Worm (Caenorhabditis elegans) whole organism, L3 larva: ENCODE measurements around the gene ZK1240.2.
A peak's percentile ranks its signal among the peaks of the same experiment; 100 is the strongest.

Source experiments
- R02D3.7 ChIP-seq: fragments of 150-350 bp; optimal IDR thresholded peaks from 2 replicates; lab custom pipeline; 2014; ENCODE audit warnings: missing biosample characterization, missing genetic modification characterization
- ZK546.5 ChIP-seq: sonication (generic microtip); optimal IDR thresholded peaks from 2 replicates; lab custom pipeline; 2017; ENCODE audit warnings: missing biosample characterization, missing genetic modification characterization
- aly-2 ChIP-seq: fragments of 150-350 bp; optimal IDR thresholded peaks from 2 replicates; lab custom pipeline; 2014; ENCODE audit warnings: missing biosample characterization, missing genetic modification characterization
- ama-1 ChIP-seq: fragments of 150-350 bp; optimal IDR thresholded peaks from 2 replicates; lab custom pipeline; 2018
- ceh-16 ChIP-seq: sonication (generic microtip); optimal IDR thresholded peaks from 2 replicates; lab custom pipeline; 2017; ENCODE audit warnings: missing biosample characterization, missing genetic modification characterization
- ceh-82 ChIP-seq: fragments of 150-350 bp; optimal IDR thresholded peaks from 2 replicates; lab custom pipeline; 2014; ENCODE audit warnings: missing biosample characterization, missing genetic modification characterization
- egl-5 ChIP-seq: fragments of 150-350 bp; optimal IDR thresholded peaks from 2 replicates; lab custom pipeline; 2017; ENCODE audit warnings: missing biosample characterization, missing genetic modification reagents, missing genetic modification characterization, inconsistent platforms
- elt-1 ChIP-seq: fragments of 150-350 bp; optimal IDR thresholded peaks from 2 replicates; lab custom pipeline; 2014; ENCODE audit warnings: missing biosample characterization, missing genetic modification characterization
- elt-2 ChIP-seq: sonication (generic microtip); optimal IDR thresholded peaks from 2 replicates; lab custom pipeline; 2016; ENCODE audit warnings: missing genetic modification reagents, mild to moderate bottlenecking, missing genetic modification characterization, missing compliant biosample characterization
- eor-1 ChIP-seq, 2 experiments: fragments of 150-350 bp; optimal IDR thresholded peaks; 2 replicates each; lab custom pipeline; 2014 to 2018; ENCODE audit warnings: missing biosample characterization in 2 of 2, missing genetic modification characterization in 2 of 2
- fkh-2 ChIP-seq: fragments of 150-350 bp; optimal IDR thresholded peaks from 2 replicates; lab custom pipeline; 2014; ENCODE audit warnings: missing biosample characterization, missing genetic modification reagents, missing genetic modification characterization
- hmg-11 ChIP-seq: sonication (generic microtip); optimal IDR thresholded peaks from 2 replicates; lab custom pipeline; 2016; ENCODE audit warnings: missing genetic modification characterization, missing compliant biosample characterization
- jun-1 ChIP-seq: fragments of 150-350 bp; optimal IDR thresholded peaks from 2 replicates; lab custom pipeline; 2014; ENCODE audit warnings: missing biosample characterization, missing genetic modification reagents, missing genetic modification characterization
- lin-15B ChIP-seq: fragments of 150-350 bp; optimal IDR thresholded peaks from 2 replicates; lab custom pipeline; 2014; ENCODE audit warnings: missing biosample characterization, missing genetic modification characterization
- lin-39 ChIP-seq: fragments of 150-350 bp; optimal IDR thresholded peaks from 2 replicates; lab custom pipeline; 2018; ENCODE audit warnings: missing biosample characterization, missing genetic modification reagents, missing genetic modification characterization
- lsy-12 ChIP-seq: sonication (generic microtip); optimal IDR thresholded peaks from 2 replicates; lab custom pipeline; 2016; ENCODE audit warnings: mild to moderate bottlenecking, missing genetic modification characterization, missing compliant biosample characterization
- nfya-1 ChIP-seq: sonication (generic microtip); optimal IDR thresholded peaks from 2 replicates; lab custom pipeline; 2017; ENCODE audit warnings: missing genetic modification characterization, mild to moderate bottlenecking, missing compliant biosample characterization, antibody characterized with exemption, moderate library complexity; ENCODE audit not compliant: insufficient read depth
- nhr-11 ChIP-seq: fragments of 150-350 bp; optimal IDR thresholded peaks from 2 replicates; lab custom pipeline; 2014; ENCODE audit warnings: missing biosample characterization, missing genetic modification characterization
- nhr-12 ChIP-seq: fragments of 150-350 bp; optimal IDR thresholded peaks from 2 replicates; lab custom pipeline; 2014; ENCODE audit warnings: missing biosample characterization, missing genetic modification characterization
- nhr-23 ChIP-seq: fragments of 150-350 bp; optimal IDR thresholded peaks from 2 replicates; lab custom pipeline; 2014; ENCODE audit warnings: missing biosample characterization, missing genetic modification reagents, missing genetic modification characterization
- nhr-237 ChIP-seq: fragments of 150-350 bp; optimal IDR thresholded peaks from 2 replicates; lab custom pipeline; 2014; ENCODE audit warnings: missing biosample characterization, missing genetic modification characterization
- nhr-67 ChIP-seq: fragments of 150-350 bp; optimal IDR thresholded peaks from 2 replicates; lab custom pipeline; 2014; ENCODE audit warnings: missing biosample characterization, missing genetic modification characterization
- nhr-76 ChIP-seq: fragments of 150-350 bp; sonication (generic microtip); optimal IDR thresholded peaks from 5 replicates; lab custom pipeline; 2014; ENCODE audit warnings: missing biosample characterization, missing genetic modification characterization
- nhr-77 ChIP-seq: fragments of 150-350 bp; optimal IDR thresholded peaks from 2 replicates; lab custom pipeline; 2014; ENCODE audit warnings: missing biosample characterization, missing genetic modification characterization
- pha-4 ChIP-seq: fragments of 150-350 bp; optimal IDR thresholded peaks from 2 replicates; lab custom pipeline; 2014; ENCODE audit warnings: missing biosample characterization, missing genetic modification reagents, missing genetic modification characterization
- pqm-1 ChIP-seq: fragments of 150-350 bp; optimal IDR thresholded peaks from 2 replicates; lab custom pipeline; 2017; ENCODE audit warnings: missing biosample characterization, missing genetic modification characterization, inconsistent platforms
- snpc-4 ChIP-seq: fragments of 150-350 bp; optimal IDR thresholded peaks from 2 replicates; lab custom pipeline; 2014; ENCODE audit warnings: missing biosample characterization, missing genetic modification characterization
- unc-39 ChIP-seq: sonication (generic microtip); optimal IDR thresholded peaks from 4 replicates; lab custom pipeline; 2017; ENCODE audit warnings: missing biosample characterization, missing genetic modification characterization
- unc-62 ChIP-seq: fragments of 150-350 bp; sonication (generic microtip); optimal IDR thresholded peaks from 4 replicates; lab custom pipeline; 2014; ENCODE audit warnings: missing biosample characterization, missing genetic modification reagents, missing genetic modification characterization
- zag-1 ChIP-seq: fragments of 150-350 bp; optimal IDR thresholded peaks from 2 replicates; lab custom pipeline; 2014; ENCODE audit warnings: missing biosample characterization, missing genetic modification characterization

Gene ZK1240.2

DNA sequence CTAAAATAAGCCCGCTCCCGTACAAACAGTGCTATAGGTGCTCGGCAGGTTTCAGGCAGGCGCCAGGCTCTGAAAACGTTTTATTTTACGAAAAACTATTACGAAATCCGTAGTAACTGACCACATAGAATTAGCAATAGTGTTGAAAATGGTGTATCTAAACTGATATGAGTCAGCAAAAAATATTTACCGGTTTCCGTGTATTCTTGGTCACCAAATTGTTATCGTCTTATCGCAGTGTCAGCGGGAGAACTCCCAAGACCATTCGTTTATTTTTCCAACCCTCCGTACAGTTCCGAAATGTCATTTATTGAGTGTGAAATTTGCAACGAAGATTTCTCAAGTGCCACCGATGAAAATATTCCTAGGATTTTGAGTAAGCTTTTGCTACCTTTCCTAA, 9.0 kb downstream of the ZK1240.2 start, which contains the start of gene F43C11.8:
TSS of gene F43C11.8 (plus strand) at position 301 of the 400 bp plus-strand sequence.
- no peak for TF ChIP-seq unc-39 (tag; lab: Kevin White, UChicago)
- no peak for TF ChIP-seq nhr-76 (tag; lab: Kevin White, UChicago)
- TF ChIP-seq eor-1 (tag; optimal IDR thresholded peaks at IDR 0.05; lab: Kevin White, UChicago): no peak
- no peak for TF ChIP-seq elt-1 (tag; lab: Kevin White, UChicago)
- TF ChIP-seq unc-62 (GFP tag; lab: Kevin White, UChicago): no peak
- no peak for TF ChIP-seq nhr-12 (tag; lab: Kevin White, UChicago)

DNA sequence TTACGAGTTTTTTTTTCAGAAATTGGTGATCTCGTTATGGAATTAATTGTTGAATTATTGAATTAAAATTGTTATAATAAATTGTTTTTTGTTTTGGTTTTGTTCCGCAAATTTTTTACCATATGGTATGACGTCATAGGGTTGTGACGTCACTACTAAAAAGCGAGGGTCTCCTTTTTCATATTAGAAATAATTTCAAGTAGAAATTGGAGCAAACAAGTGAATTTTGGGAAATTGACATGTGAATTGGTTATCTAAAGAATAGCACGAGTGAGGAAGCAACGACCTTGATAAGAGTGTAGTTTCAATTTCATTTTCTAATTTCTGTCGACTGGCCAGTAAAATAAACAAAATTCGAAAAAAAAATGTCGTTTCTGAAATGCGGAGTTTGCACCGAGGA, 12.4 kb downstream of the ZK1240.2 start, which contains the start of gene F43C11.7:
TSS of gene F43C11.7 (plus strand) at position 326 of the 400 bp plus-strand sequence.
- no peak for TF ChIP-seq nhr-77 (tag; lab: Kevin White, UChicago)
- peak; percentile 49 for TF ChIP-seq pqm-1 (tag; lab: Kevin White, UChicago)
- TF ChIP-seq elt-2: peak; percentile 87
- TF ChIP-seq pha-4 (tag; lab: Kevin White, UChicago): peak; percentile 51

DNA sequence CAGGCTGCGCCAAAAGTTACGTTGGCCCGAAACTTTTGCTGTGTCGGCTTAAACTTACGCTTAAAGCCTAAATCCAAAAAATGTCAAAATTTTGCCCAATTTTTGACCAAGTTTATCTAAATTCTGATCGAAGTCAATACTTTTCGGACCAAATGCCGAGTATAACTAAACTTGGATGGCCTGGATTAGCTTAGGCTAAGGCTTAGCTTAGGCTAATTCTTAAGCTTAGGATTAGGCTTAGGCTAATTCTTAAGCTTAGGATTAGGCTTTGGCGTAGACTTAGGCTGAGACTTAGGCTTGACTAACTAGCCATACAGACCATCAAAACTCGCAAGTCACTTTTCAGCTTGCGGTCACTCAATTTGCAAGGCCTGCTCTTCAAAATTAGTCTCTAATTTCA, 13.0 kb downstream of the ZK1240.2 start:
- TF ChIP-seq lsy-12 (tag; lab: Kevin White, UChicago) (no peak), nhr-77 (tag; lab: Kevin White, UChicago) (no peak), lin-15B (tag; lab: Kevin White, UChicago) (no peak), ZK546.5 (tag; lab: Kevin White, UChicago) (no peak), R02D3.7 (tag; lab: Kevin White, UChicago) (no peak)

DNA sequence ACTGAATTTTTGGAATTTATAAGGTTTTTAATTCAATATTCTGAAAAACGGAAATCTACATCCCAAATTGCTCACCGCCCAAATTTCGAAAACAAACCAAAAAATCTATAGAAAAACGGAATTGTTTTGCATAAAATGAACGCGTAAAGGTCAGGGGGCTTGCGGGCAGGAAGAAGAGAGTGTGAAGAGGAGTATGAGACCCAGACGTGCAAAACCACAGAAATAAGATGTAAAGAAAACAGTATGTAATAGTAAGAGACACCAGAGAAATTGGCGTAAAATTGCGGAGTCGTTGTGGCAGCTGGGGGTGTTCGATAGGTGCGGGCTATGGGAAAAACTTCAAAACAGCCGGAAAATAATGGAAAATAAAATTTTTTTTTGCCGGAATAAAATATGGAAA, 17.8 kb downstream of the ZK1240.2 start:
- peak; percentile 14 for TF ChIP-seq nfya-1 (tag; lab: Kevin White, UChicago)
- TF ChIP-seq fkh-2: no peak
- TF ChIP-seq hmg-11 (tag; lab: Kevin White, UChicago): peak; percentile 42
- peak; percentile 5 for TF ChIP-seq elt-2
- TF ChIP-seq ceh-82 (tag; lab: Kevin White, UChicago): no peak
- no peak for TF ChIP-seq snpc-4 (tag; lab: Kevin White, UChicago)
- TF ChIP-seq nhr-67 (tag; lab: Kevin White, UChicago): no peak
- TF ChIP-seq ceh-16 (tag; lab: Kevin White, UChicago): peak; percentile 16

DNA sequence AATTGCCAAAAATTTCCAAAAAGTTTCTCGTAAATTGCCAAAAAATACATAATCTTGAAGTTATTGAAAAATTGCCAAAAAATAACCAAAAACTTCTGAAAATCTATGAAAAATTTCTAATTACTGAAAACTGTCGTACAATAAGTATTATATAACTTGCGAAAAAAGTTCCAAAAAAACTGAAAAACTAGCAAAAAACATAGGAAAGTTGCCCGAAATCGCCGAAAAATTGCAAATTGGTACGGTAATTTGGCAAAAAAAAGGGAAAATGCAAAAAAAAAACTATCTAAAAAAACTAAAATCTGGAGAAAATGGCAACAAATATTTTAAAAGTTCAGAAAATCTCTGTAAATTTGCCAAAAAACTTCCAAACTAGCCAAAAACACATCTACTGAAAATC, 18.3 kb downstream of the ZK1240.2 start, which contains the start of gene enri-1:
TSS of gene enri-1 (minus strand) at position 101 of the 400 bp plus-strand sequence.
- TF ChIP-seq eor-1 (tag; optimal IDR thresholded peaks at IDR 0.05; lab: Kevin White, UChicago): no peak
- no peak for TF ChIP-seq jun-1
- TF ChIP-seq ceh-16 (tag; lab: Kevin White, UChicago): no peak
- TF ChIP-seq nhr-11: no peak
- no peak for TF ChIP-seq nhr-23
- TF ChIP-seq aly-2 (tag; lab: Kevin White, UChicago): no peak
- no peak for TF ChIP-seq ama-1 (lab: Kevin White, UChicago)
- no peak for TF ChIP-seq nhr-77 (tag; lab: Kevin White, UChicago)
- no peak for TF ChIP-seq lsy-12 (tag; lab: Kevin White, UChicago)
- no peak for TF ChIP-seq unc-39 (tag; lab: Kevin White, UChicago)

DNA sequence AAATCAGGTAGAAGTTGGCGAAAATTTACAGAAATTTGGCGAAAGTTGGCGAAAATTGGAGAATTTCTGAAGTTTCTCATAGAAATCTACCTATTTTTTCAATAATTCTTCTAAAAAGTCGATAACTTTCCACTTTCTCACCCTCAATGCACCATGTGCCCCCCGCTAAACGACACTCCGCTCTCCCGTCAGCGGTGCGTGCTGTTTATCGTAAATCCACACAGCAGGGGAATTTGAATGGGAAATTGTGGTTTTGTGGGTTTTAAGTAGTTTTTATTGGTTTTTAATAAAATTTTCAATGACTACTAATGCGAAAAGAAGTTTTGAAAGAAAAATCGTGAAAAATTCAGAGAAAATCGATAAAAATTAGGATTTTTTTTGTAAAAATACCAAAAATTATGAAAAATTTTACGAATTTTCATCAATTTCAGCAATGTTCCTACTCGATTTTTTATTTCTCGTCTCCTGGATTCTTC, 18.9 kb downstream of the ZK1240.2 start, which contains the start of gene F43C11.6:
TSS of gene F43C11.6 (plus strand) at position 426 of the 476 bp plus-strand sequence.
- TF ChIP-seq egl-5 (tag; lab: Kevin White, UChicago): peak; percentile 21
- TF ChIP-seq elt-2: peak; percentile 21
- TF ChIP-seq lin-15B (tag; lab: Kevin White, UChicago): peak; percentile 63
- peak; percentile 87 for TF ChIP-seq R02D3.7 (tag; lab: Kevin White, UChicago)
- peak; percentile 59 for TF ChIP-seq pha-4 (tag; lab: Kevin White, UChicago)
- no peak for TF ChIP-seq pqm-1 (tag; lab: Kevin White, UChicago)
- no peak for TF ChIP-seq zag-1 (tag; lab: Kevin White, UChicago)
- no peak for TF ChIP-seq unc-62 (GFP tag; lab: Kevin White, UChicago)
- peak; percentile 9 for TF ChIP-seq nhr-23
- TF ChIP-seq nfya-1 (tag; lab: Kevin White, UChicago): peak; percentile 51
- TF ChIP-seq nhr-237: no peak
- peak; percentile 37 for TF ChIP-seq lin-39 (tag; lab: Kevin White, UChicago)
